Fruit fly (Drosophila melanogaster): ENCODE data around the gene Ddr.

Gene Ddr

dm6 chr2L:6236426-6236825 is 16.5 kb upstream of the Ddr start (continued):
- no peak for TF ChIP-seq TFAM (GFP tag; optimal IDR thresholded peaks at IDR 0.05)
- TF ChIP-seq CG8359 (GFP tag; optimal IDR thresholded peaks at IDR 0.05; ENCODE audit: borderline replicate concordance), result no peak
- TF ChIP-seq Lim3 (GFP tag; IDR thresholded peaks at IDR 0.05), result 0 out of 2 replicates have a peak, but pooled peaks have one; percentile 45
- TF ChIP-seq dati (GFP tag; IDR thresholded peaks at IDR 0.05), result no peak
- no peak for TF ChIP-seq CG10366 (GFP tag; IDR thresholded peaks at IDR 0.05)
- TF ChIP-seq luna (GFP tag; optimal IDR thresholded peaks at IDR 0.05), result no peak
- no peak for TF ChIP-seq CG8944 (GFP tag; optimal IDR thresholded peaks at IDR 0.05)
- peak; percentile 94 for TF ChIP-seq CG7745 (tag; optimal IDR thresholded peaks at IDR 0.05)
- no peak for TF ChIP-seq fru (optimal IDR thresholded peaks at IDR 0.05)
- no peak for TF ChIP-seq CG9727 (GFP tag; optimal IDR thresholded peaks at IDR 0.05)
- TF ChIP-seq CG8281 (tag; optimal IDR thresholded peaks at IDR 0.05), result peak; percentile 13
- no peak for TF ChIP-seq org-1 (GFP tag; optimal IDR thresholded peaks at IDR 0.05)
- TF ChIP-seq Opbp (GFP tag; IDR thresholded peaks at IDR 0.05; ENCODE audit: partially characterized antibody), result no peak
- no peak for TF ChIP-seq CG14014 (GFP tag; IDR thresholded peaks at IDR 0.05)
- no peak for TF ChIP-seq CG12219 (GFP tag; optimal IDR thresholded peaks at IDR 0.05)
- no peak for TF ChIP-seq CG33213 (GFP tag; optimal IDR thresholded peaks at IDR 0.05)
- TF ChIP-seq B-H1 (GFP tag; IDR thresholded peaks at IDR 0.05), result no peak
- TF ChIP-seq Trl (optimal IDR thresholded peaks at IDR 0.05), result no peak
- TF ChIP-seq Trl (GFP tag; optimal IDR thresholded peaks at IDR 0.05), result no peak
- 0 out of 2 replicates have a peak, but pooled peaks have one; percentile 23 for TF ChIP-seq ara (GFP tag; IDR thresholded peaks at IDR 0.05)
- TF ChIP-seq CG10267 (tag; optimal IDR thresholded peaks at IDR 0.05), result no peak
- no peak for TF ChIP-seq gcm2 (GFP tag; optimal IDR thresholded peaks at IDR 0.05)
- TF ChIP-seq YL-1 (GFP tag; optimal IDR thresholded peaks at IDR 0.05), result no peak
- TF ChIP-seq CG6254 (GFP tag; optimal IDR thresholded peaks at IDR 0.05), result peak; percentile 9
- TF ChIP-seq CG6654 (GFP tag; optimal IDR thresholded peaks at IDR 0.05), result no peak
- no peak for TF ChIP-seq CG13775 (GFP tag; optimal IDR thresholded peaks at IDR 0.05)
- TF ChIP-seq CG3995 (GFP tag; optimal IDR thresholded peaks at IDR 0.05), result no peak
- TF ChIP-seq CG12769 (tag; optimal IDR thresholded peaks at IDR 0.05), result no peak
- 0 out of 3 replicates have a peak, but pooled peaks have one; percentile 30 for TF ChIP-seq jigr1 (GFP tag; IDR thresholded peaks at IDR 0.05)
- TF ChIP-seq NK7.1 (GFP tag; optimal IDR thresholded peaks at IDR 0.05), result no peak
- TF ChIP-seq CG6791 (GFP tag; IDR thresholded peaks at IDR 0.05; ENCODE audit: partially characterized antibody), result 0 out of 3 replicates have a peak, but pooled peaks have one; percentile 24
- TF ChIP-seq Dbx (GFP tag; IDR thresholded peaks at IDR 0.05), result no peak
- no peak for TF ChIP-seq CG14860 (GFP tag; IDR thresholded peaks at IDR 0.05; ENCODE audit: partially characterized antibody)
- TF ChIP-seq Mad (GFP tag; optimal IDR thresholded peaks at IDR 0.05), result no peak
- TF ChIP-seq Fer3 (tag; optimal IDR thresholded peaks at IDR 0.05), result no peak
- peak; percentile 87 for TF ChIP-seq crol (GFP tag; IDR thresholded peaks at IDR 0.05)
- peak; percentile 77 for TF ChIP-seq CG4360 (GFP tag; IDR thresholded peaks at IDR 0.05)
- no peak for TF ChIP-seq chif (GFP tag; optimal IDR thresholded peaks at IDR 0.05)
- no peak for TF ChIP-seq Max (GFP tag; optimal IDR thresholded peaks at IDR 0.05)
- TF ChIP-seq Six4 (GFP tag; optimal IDR thresholded peaks at IDR 0.05), result no peak
- TF ChIP-seq caup (GFP tag; optimal IDR thresholded peaks at IDR 0.05; ENCODE audit: severe bottlenecking), result no peak
- no peak for TF ChIP-seq CG15601 (tag; optimal IDR thresholded peaks at IDR 0.05)
- peak; percentile 10 for TF ChIP-seq abd-A (tag; optimal IDR thresholded peaks at IDR 0.05)
- no peak for TF ChIP-seq aop (GFP tag; IDR thresholded peaks at IDR 0.05)
- TF ChIP-seq CG11695 (GFP tag; IDR thresholded peaks at IDR 0.05), result no peak
- TF ChIP-seq Vsx1 (GFP tag; optimal IDR thresholded peaks at IDR 0.05), result peak; percentile 88
- peak; percentile 44 for TF ChIP-seq exex (tag; optimal IDR thresholded peaks at IDR 0.05)
- no peak for TF ChIP-seq Hr51 (GFP tag; optimal IDR thresholded peaks at IDR 0.05)
- TF ChIP-seq grn (GFP tag; optimal IDR thresholded peaks at IDR 0.05), result peak; percentile 17
- TF ChIP-seq ci (GFP tag; IDR thresholded peaks at IDR 0.05), result no peak
- no peak for TF ChIP-seq crc (GFP tag; optimal IDR thresholded peaks at IDR 0.05)
- TF ChIP-seq fd96Cb (tag; optimal IDR thresholded peaks at IDR 0.05), result no peak

All from whole organism, embryonic.